Fruit fly (Drosophila melanogaster) whole organism, embryonic: Measurements from ENCODE around the gene dgt6.

ENCODE experiments used
- Abd-B ChIP-seq: fragments of 200-800 bp; sonication (Bioruptor generic); optimal IDR thresholded peaks from 2 replicates; lab custom pipeline; 2018; ENCODE audit warnings: missing biosample characterization, mild to moderate bottlenecking, missing genetic modification characterization, moderate library complexity
- CG10274 ChIP-seq: fragments of 200-800 bp; sonication (Bioruptor generic); optimal IDR thresholded peaks from 3 replicates; lab custom pipeline; 2017; ENCODE audit warnings: missing biosample characterization, mild to moderate bottlenecking, missing genetic modification characterization
- CG11085 ChIP-seq: fragments of 200-800 bp; sonication (Bioruptor generic); IDR thresholded peaks from 2 replicates; pipeline ENCODE4 v1.3.6; 2022; ENCODE audit warnings: missing biosample characterization, missing genetic modification characterization
- CG11398 ChIP-seq: fragments of 200-800 bp; sonication (Bioruptor generic); optimal IDR thresholded peaks from 2 replicates; lab custom pipeline; 2016; ENCODE audit warnings: missing biosample characterization, missing genetic modification characterization
- CG11696 ChIP-seq: fragments of 200-800 bp; sonication (Bioruptor generic); IDR thresholded peaks from 2 replicates; pipeline ENCODE4 v1.3.6; 2022; ENCODE audit warnings: missing biosample characterization, missing genetic modification characterization
- CG12104 ChIP-seq: fragments of 200-800 bp; sonication (Bioruptor generic); optimal IDR thresholded peaks from 3 replicates; lab custom pipeline; 2016; ENCODE audit warnings: missing biosample characterization, missing genetic modification characterization
- CG15073 ChIP-seq: fragments of 200-800 bp; sonication (Bioruptor generic); optimal IDR thresholded peaks from 2 replicates; lab custom pipeline; 2016; ENCODE audit warnings: missing biosample characterization, missing genetic modification characterization
- CG17568 ChIP-seq: fragments of 200-800 bp; sonication (Bioruptor generic); optimal IDR thresholded peaks from 2 replicates; lab custom pipeline; 2018; ENCODE audit warnings: missing biosample characterization, mild to moderate bottlenecking, missing genetic modification characterization, moderate library complexity
- CG17912 ChIP-seq: fragments of 200-800 bp; sonication (Bioruptor generic); optimal IDR thresholded peaks from 2 replicates; lab custom pipeline; 2018; ENCODE audit warnings: missing biosample characterization, mild to moderate bottlenecking, missing genetic modification characterization
- CG34376 ChIP-seq: fragments of 200-800 bp; sonication (Bioruptor generic); optimal IDR thresholded peaks from 2 replicates; lab custom pipeline; 2018; ENCODE audit warnings: missing biosample characterization, mild to moderate bottlenecking, missing genetic modification characterization
- CG6175 ChIP-seq: fragments of 200-800 bp; sonication (Bioruptor generic); IDR thresholded peaks from 3 replicates; pipeline ENCODE4 v1.3.6; 2022; ENCODE audit warnings: missing biosample characterization, missing genetic modification characterization
- CG7928 ChIP-seq: fragments of 200-800 bp; sonication (Bioruptor generic); optimal IDR thresholded peaks from 2 replicates; lab custom pipeline; 2017; ENCODE audit warnings: missing biosample characterization, mild to moderate bottlenecking, missing genetic modification characterization
- CG8478 ChIP-seq: fragments of >200 bp; optimal IDR thresholded peaks from 2 replicates; lab custom pipeline; 2018
- Camta ChIP-seq: fragments of 200-800 bp; sonication (Bioruptor generic); optimal IDR thresholded peaks from 2 replicates; lab custom pipeline; 2016; ENCODE audit warnings: missing biosample characterization, missing genetic modification characterization
- Elba2 ChIP-seq: fragments of 200-800 bp; sonication (Bioruptor generic); optimal IDR thresholded peaks from 3 replicates; lab custom pipeline; 2016; ENCODE audit warnings: missing biosample characterization, missing genetic modification characterization
- GATAe ChIP-seq: fragments of 200-800 bp; sonication (Bioruptor generic); conservative IDR thresholded peaks from 2 replicates; pipeline ENCODE4 v1.3.6; 2022; ENCODE audit warnings: missing biosample characterization, missing genetic modification characterization
- Lpt ChIP-seq: fragments of >200 bp; optimal IDR thresholded peaks from 2 replicates; lab custom pipeline; 2018; ENCODE audit warnings: missing biosample characterization, missing genetic modification characterization
- MBD-R2 ChIP-seq: fragments of 200-800 bp; sonication (Bioruptor generic); IDR thresholded peaks from 2 replicates; pipeline ENCODE4 v1.3.6; 2022; ENCODE audit warnings: missing biosample characterization, missing genetic modification characterization
- MTF-1 ChIP-seq: fragments of 200-800 bp; sonication (Bioruptor generic); optimal IDR thresholded peaks from 2 replicates; lab custom pipeline; 2018; ENCODE audit warnings: missing biosample characterization, mild to moderate bottlenecking, missing genetic modification characterization, borderline replicate concordance
- Sin3A ChIP-seq: fragments of >200 bp; optimal IDR thresholded peaks from 2 replicates; lab custom pipeline; 2018
- Ssrp ChIP-seq: fragments of 200-800 bp; sonication (Bioruptor generic); optimal IDR thresholded peaks from 2 replicates; lab custom pipeline; 2018; ENCODE audit warnings: missing biosample characterization, mild to moderate bottlenecking, missing genetic modification characterization, moderate library complexity
- ac ChIP-seq: fragments of 200-800 bp; sonication (Bioruptor generic); optimal IDR thresholded peaks from 3 replicates; lab custom pipeline; 2017; ENCODE audit warnings: missing biosample characterization, mild to moderate bottlenecking, missing genetic modification characterization
- bigmax ChIP-seq: fragments of 200-800 bp; sonication (Bioruptor generic); optimal IDR thresholded peaks from 2 replicates; lab custom pipeline; 2018; ENCODE audit warnings: missing biosample characterization, mild to moderate bottlenecking, missing genetic modification characterization
- chinmo ChIP-seq: fragments of 200-800 bp; sonication (Bioruptor generic); IDR thresholded peaks from 4 replicates; pipeline ENCODE4 v1.3.6; 2022; ENCODE audit warnings: missing biosample characterization, missing genetic modification characterization; ENCODE audit not compliant: partially characterized antibody
- cwo ChIP-seq: fragments of 200-800 bp; sonication (Bioruptor generic); optimal IDR thresholded peaks from 3 replicates; lab custom pipeline; 2017; ENCODE audit warnings: missing biosample characterization, missing genetic modification characterization, mild to moderate bottlenecking, moderate library complexity, missing genetic modification reagents
- dati ChIP-seq: fragments of 200-800 bp; sonication (Bioruptor generic); IDR thresholded peaks from 2 replicates; pipeline ENCODE4 v1.3.6; 2022; ENCODE audit warnings: missing biosample characterization, missing genetic modification characterization
- dimm ChIP-seq: fragments of 200-800 bp; sonication (Bioruptor generic); IDR thresholded peaks from 2 replicates; pipeline ENCODE4 v1.3.6; 2022; ENCODE audit warnings: missing biosample characterization, missing genetic modification characterization
- exex ChIP-seq: fragments of 200-800 bp; sonication (Bioruptor generic); optimal IDR thresholded peaks from 4 replicates; lab custom pipeline; 2018; ENCODE audit warnings: missing biosample characterization, mild to moderate bottlenecking, missing genetic modification characterization, moderate library complexity
- fru ChIP-seq: fragments of >200 bp; optimal IDR thresholded peaks from 2 replicates; lab custom pipeline; 2017
- grn ChIP-seq: fragments of 200-800 bp; sonication (Bioruptor generic); optimal IDR thresholded peaks from 3 replicates; lab custom pipeline; 2017; ENCODE audit warnings: missing biosample characterization, missing genetic modification characterization
- hkb ChIP-seq, 2 experiments: fragments of 200-800 bp in 1 of 2; fragments of >200 bp in 1 of 2; sonication (Bioruptor generic) in 1 of 2; IDR thresholded peaks in 1 of 2; optimal IDR thresholded peaks in 1 of 2; 2 replicates each; pipeline versions ENCODE4 v1.3.6 to Lab custom; 2017 to 2022; ENCODE audit warnings: missing biosample characterization in 1 of 2, missing genetic modification characterization in 1 of 2
- insv ChIP-seq, 2 experiments: fragments of 200-800 bp; sonication (Bioruptor generic); optimal IDR thresholded peaks; 3 replicates each; lab custom pipeline; 2016 to 2018; ENCODE audit warnings: missing biosample characterization in 2 of 2, missing genetic modification characterization in 2 of 2
- lola ChIP-seq, 3 experiments: fragments of >200 bp in 2 of 3; fragments of 200-800 bp in 1 of 3; sonication (Bioruptor generic) in 1 of 3; optimal IDR thresholded peaks; 2 replicates each; lab custom pipeline; 2017 to 2019; ENCODE audit warnings: missing biosample characterization in 3 of 3, missing genetic modification characterization in 3 of 3, mild to moderate bottlenecking in 1 of 3, moderate library complexity in 1 of 3
- mirr ChIP-seq: fragments of 200-800 bp; sonication (Bioruptor generic); optimal IDR thresholded peaks from 3 replicates; lab custom pipeline; 2018; ENCODE audit warnings: missing biosample characterization, mild to moderate bottlenecking, missing genetic modification characterization
- nmo ChIP-seq: fragments of 200-800 bp; sonication (Bioruptor generic); optimal IDR thresholded peaks from 2 replicates; lab custom pipeline; 2018; ENCODE audit warnings: missing biosample characterization, mild to moderate bottlenecking, missing genetic modification characterization, moderate library complexity
- pan ChIP-seq, 4 experiments: fragments of >200 bp in 3 of 4; fragments of 200-800 bp in 1 of 4; sonication (Bioruptor generic) in 1 of 4; optimal IDR thresholded peaks in 3 of 4; IDR thresholded peaks in 1 of 4; 2 replicates each; pipeline versions ENCODE4 v1.3.6 to Lab custom; 2017 to 2022; ENCODE audit warnings: missing biosample characterization in 2 of 4, missing genetic modification characterization in 2 of 4, mixed read lengths in 1 of 4
- sd ChIP-seq: fragments of 200-800 bp; sonication (Bioruptor generic); optimal IDR thresholded peaks from 3 replicates; lab custom pipeline; 2018; ENCODE audit warnings: missing biosample characterization, mild to moderate bottlenecking, missing genetic modification characterization, moderate library complexity
- sens ChIP-seq: fragments of 200-800 bp; sonication (Bioruptor generic); peaks from one replicate; lab custom pipeline; 2016; ENCODE audit warnings: missing biosample characterization, missing genetic modification characterization
- sug ChIP-seq: fragments of 200-800 bp; optimal IDR thresholded peaks from 2 replicates; lab custom pipeline; 2019; ENCODE audit warnings: missing biosample characterization, mild to moderate bottlenecking, missing genetic modification characterization, moderate library complexity
- tll ChIP-seq, 2 experiments: fragments of 200-800 bp in 1 of 2; fragments of >200 bp in 1 of 2; sonication (Bioruptor generic) in 1 of 2; optimal IDR thresholded peaks; 2 replicates each; lab custom pipeline; 2017 to 2019; ENCODE audit warnings: missing biosample characterization in 2 of 2, missing genetic modification characterization in 2 of 2, mild to moderate bottlenecking in 1 of 2, moderate library complexity in 1 of 2
- usp ChIP-seq: fragments of >200 bp; optimal IDR thresholded peaks from 2 replicates; lab custom pipeline; 2017; ENCODE audit warnings: missing biosample characterization, missing genetic modification characterization
- vvl ChIP-seq: fragments of 200-800 bp; sonication (Bioruptor generic); IDR thresholded peaks from 2 replicates; pipeline ENCODE4 v1.3.6; 2022; ENCODE audit warnings: missing biosample characterization, missing genetic modification characterization

The dgt6 gene

DNA sequence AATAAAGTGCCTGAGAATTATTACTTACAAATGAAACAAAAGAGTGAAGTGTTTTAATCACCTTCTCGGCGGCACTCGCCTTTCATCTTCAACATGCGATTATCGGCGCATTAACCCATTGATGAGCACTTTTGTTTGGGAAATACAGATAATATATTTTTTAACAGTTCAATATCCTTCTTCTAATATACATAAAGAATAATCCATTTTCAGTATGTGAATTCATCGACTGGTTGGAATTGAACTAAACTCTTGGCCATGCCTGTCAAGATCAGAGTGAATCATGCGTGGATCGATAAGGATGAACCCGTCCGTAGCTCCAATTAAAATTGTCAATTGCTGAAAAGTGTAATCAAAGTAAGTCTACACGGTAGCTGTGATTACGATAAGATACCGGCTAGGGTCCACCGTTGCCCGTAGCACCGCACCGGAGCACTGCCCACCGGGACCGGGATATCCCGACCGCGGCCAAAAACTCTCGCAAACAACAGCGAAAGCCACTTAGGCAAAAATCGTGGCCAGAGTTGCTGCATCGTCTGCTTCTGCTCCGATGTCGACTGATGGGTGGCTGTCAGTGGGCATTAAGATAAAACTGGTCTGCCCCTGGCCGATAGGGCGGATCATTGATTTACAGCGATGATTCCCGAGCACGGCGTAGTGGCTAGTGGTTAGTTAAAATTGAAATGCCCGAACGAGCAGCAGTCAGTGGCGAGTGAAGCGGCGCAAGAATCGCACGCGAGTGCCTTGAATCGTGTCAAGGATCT, 34.3 kb upstream of the dgt6 start, which contains the start of gene CG11898 (continued):
- TF ChIP-seq nmo (no peak), CG12104 (GFP tag; lab: Kevin White, UChicago) (no peak), CG11085 (GFP tag; lab: Robert Waterston, UW) (no peak), Elba2 (GFP tag; lab: Kevin White, UChicago) (no peak), MTF-1 (GFP tag; lab: Kevin White, UChicago) (no peak), pan (optimal IDR thresholded peaks at IDR 0.05; lab: Kevin White, UChicago) (no peak), pan (GFP tag; optimal IDR thresholded peaks at IDR 0.05 in 1 of 2, IDR thresholded peaks at IDR 0.05 in 1 of 2) (peak in 1 of 2 experiments; percentile 26), CG11696 (GFP tag; lab: Robert Waterston, UW) (peak; percentile 56)

DNA sequence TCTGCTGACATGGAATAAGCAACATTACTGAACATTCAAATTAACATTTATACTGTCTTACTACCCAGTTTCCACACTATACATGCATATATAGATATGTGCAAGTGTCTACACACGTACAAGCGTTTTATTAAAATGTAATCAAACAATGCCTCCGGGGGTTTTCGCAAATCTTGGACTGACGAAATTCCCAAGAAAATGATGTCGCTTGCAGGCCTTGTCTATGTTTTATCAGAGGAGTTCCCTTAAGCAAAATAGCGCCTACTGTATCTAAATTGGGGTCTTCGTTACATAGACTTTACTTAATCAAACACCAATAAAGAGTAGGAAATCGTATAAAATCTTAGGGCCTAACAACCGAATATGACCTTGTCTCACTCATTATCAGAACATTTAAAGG, 28.8 kb upstream of the dgt6 start:
- no peak for TF ChIP-seq lola (GFP tag; optimal IDR thresholded peaks at IDR 0.05; lab: Kevin White, UChicago)
- TF ChIP-seq sens (GFP tag; lab: Kevin White, UChicago): peak; percentile 7
- no peak for TF ChIP-seq CG11398 (GFP tag; lab: Kevin White, UChicago)
- TF ChIP-seq CG6175 (GFP tag; lab: Robert Waterston, UW): no peak
- TF ChIP-seq vvl (GFP tag; lab: Robert Waterston, UW): 0 out of 2 replicates have a peak, but pooled peaks have one; percentile 23
- no peak for TF ChIP-seq usp (GFP tag; lab: Kevin White, UChicago)
- TF ChIP-seq CG7928 (GFP tag; lab: Kevin White, UChicago): no peak
- no peak for TF ChIP-seq insv (GFP tag; optimal IDR thresholded peaks at IDR 0.05; lab: Kevin White, UChicago)
- TF ChIP-seq Lpt (GFP tag; lab: Kevin White, UChicago): no peak

- TF ChIP-seq sd (tag; lab: Kevin White, UChicago) (peak; percentile 33), bigmax (GFP tag; lab: Kevin White, UChicago) (no peak), chinmo (GFP tag; lab: Robert Waterston, UW) (0 out of 4 replicates have a peak, but pooled peaks have one; percentile 8), sug (peak; percentile 83), dati (GFP tag; lab: Robert Waterston, UW) (no peak), Sin3A (no peak), cwo (GFP tag; lab: Kevin White, UChicago) (peak; percentile 95), exex (tag; lab: Kevin White, UChicago) (peak; percentile 92), Abd-B (GFP tag; lab: Kevin White, UChicago) (no peak), GATAe (GFP tag; lab: Robert Waterston, UW) (peak; percentile 35; the same call in 1 of the 2 replicates), mirr (GFP tag; lab: Kevin White, UChicago) (peak; percentile 92), hkb (optimal IDR thresholded peaks at IDR 0.05; lab: Kevin White, UChicago) (no peak), hkb (GFP tag; IDR thresholded peaks at IDR 0.05; lab: Robert Waterston, UW) (no peak), CG34376 (GFP tag; lab: Kevin White, UChicago) (peak; percentile 81), grn (peak; percentile 56)
Measured at dm6 chr3R:29158721-29159120, 27.9 kb upstream of the dgt6 start.

DNA sequence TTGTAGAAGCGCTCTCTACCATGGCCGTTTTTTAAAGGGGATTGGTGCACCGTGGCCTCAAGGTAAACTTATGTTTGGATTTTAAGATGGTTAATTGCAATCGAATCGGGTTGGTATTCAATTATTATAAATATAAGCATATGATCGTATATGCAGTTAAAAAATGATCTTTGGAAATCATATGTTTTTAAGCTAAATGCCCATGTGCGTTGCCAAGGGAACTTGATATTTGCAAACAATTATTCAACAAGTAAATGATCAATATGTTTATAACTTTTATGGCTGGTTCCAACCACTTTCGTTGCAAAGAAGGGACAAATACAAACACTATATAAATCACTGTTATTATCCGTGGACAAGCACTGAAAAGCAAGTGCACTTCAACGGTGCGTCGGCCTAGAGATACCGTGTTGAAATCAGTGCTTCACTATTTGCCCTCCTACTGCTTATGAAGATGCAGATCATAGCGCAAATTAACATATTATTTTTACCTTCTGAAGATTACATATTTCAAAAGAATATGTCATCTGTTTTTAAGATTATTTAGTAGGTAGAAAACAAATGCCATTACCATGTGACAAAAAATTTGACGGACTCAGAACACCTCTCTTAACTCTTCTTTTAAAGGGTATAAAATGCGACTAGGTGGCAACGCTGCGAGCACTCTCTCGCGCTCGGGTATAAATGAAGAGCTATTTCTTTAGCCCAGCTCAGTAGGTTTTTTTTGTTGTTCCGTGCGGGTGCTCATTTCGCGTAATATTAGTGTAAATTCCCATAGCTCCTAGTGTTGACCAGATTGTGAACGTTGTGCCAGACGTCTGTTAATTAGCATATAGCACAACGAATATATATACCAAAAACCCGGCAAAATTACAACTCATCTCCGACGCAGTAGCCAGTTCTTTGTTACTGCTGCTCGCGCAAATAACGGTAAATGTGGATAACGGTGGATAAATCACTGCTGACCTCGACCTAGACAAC, 26.9 kb upstream of the dgt6 start, which contains the start of gene rdog:
TSS of gene rdog (plus strand) at position 705 of the 981 bp plus-strand sequence.
- peak in 1 of 2 experiments; percentile 96 for TF ChIP-seq tll (GFP tag; optimal IDR thresholded peaks at IDR 0.05; lab: Kevin White, UChicago)
- peak; percentile 78 for TF ChIP-seq CG12104 (GFP tag; lab: Kevin White, UChicago)
- TF ChIP-seq Ssrp: peak; percentile 85
- no peak for TF ChIP-seq fru
- TF ChIP-seq CG8478: no peak
- no peak for TF ChIP-seq CG15073 (GFP tag; lab: Kevin White, UChicago)
- no peak for TF ChIP-seq dimm (GFP tag; lab: Robert Waterston, UW)
- TF ChIP-seq Camta: peak; percentile 87
- peak; percentile 46 for TF ChIP-seq CG10274 (GFP tag; lab: Kevin White, UChicago)
- peak; percentile 86 for TF ChIP-seq CG34376 (GFP tag; lab: Kevin White, UChicago)
- TF ChIP-seq CG17912 (GFP tag; lab: Kevin White, UChicago): no peak
- TF ChIP-seq ac (GFP tag; lab: Kevin White, UChicago): peak; percentile 66
- TF ChIP-seq MBD-R2: peak; percentile 42
- no peak for TF ChIP-seq CG17568 (GFP tag; lab: Kevin White, UChicago)
